Fruit fly (Drosophila melanogaster): ENCODE data around the gene CG9547.

DNA sequence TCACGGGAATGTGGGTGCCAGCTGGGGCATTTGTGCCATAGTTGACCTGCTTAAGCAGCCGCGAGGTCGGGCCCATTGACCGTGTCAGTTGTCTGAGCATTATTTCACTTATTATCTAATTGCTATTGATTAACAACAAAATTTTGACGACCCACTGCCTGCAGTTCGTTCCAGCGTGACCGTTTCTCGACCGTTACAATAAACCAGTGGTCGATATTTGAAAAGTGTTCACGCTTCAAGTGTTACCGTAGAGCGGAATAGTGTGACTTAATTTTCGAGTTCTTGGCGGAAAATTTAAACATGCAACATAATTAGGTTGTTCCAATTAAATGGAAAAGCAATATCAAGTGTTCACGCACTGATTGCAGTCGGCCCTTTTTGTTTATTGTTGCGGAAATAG is 26.8 kb downstream of the CG9547 start, which contains the start of gene HemK1:
- TF ChIP-seq CG12659 (GFP tag; optimal IDR thresholded peaks at IDR 0.05) (peak; percentile 72), CkIIα-i1 (GFP tag; IDR thresholded peaks at IDR 0.05) (no peak), CG7786 (GFP tag; optimal IDR thresholded peaks at IDR 0.05) (no peak), Trl (optimal IDR thresholded peaks at IDR 0.05) (no peak), Trl (GFP tag; optimal IDR thresholded peaks at IDR 0.05) (no peak)

Data from whole organism, embryonic.